Worm (Caenorhabditis elegans) whole organism, young adult: ENCODE results near the gene F59E12.9.

ENCODE experiments used
- B0261.1 ChIP-seq: sonication (generic microtip); optimal IDR thresholded peaks from 2 replicates; lab custom pipeline; 2016; ENCODE audit warnings: mild to moderate bottlenecking, missing genetic modification characterization, moderate library complexity, missing compliant biosample characterization
- C17E4.6 ChIP-seq: fragments of 200-800 bp; sonication (Bioruptor generic); IDR thresholded peaks from 2 replicates; pipeline ENCODE4 v1.3.6; 2022; ENCODE audit warnings: missing genetic modification reagents, missing genetic modification characterization, missing compliant biosample characterization
- F39B2.1 ChIP-seq: fragments of 200-800 bp; sonication (Bioruptor generic); IDR thresholded peaks from 2 replicates; pipeline ENCODE4 v1.3.6; 2022; ENCODE audit warnings: missing genetic modification reagents, missing genetic modification characterization, missing compliant biosample characterization
- F49E8.2 ChIP-seq: sonication (generic microtip); optimal IDR thresholded peaks from 3 replicates; lab custom pipeline; 2017; ENCODE audit warnings: missing genetic modification characterization, mild to moderate bottlenecking, missing compliant biosample characterization, antibody characterized with exemption, moderate library complexity; ENCODE audit not compliant: insufficient read depth
- F55B11.4 ChIP-seq: sonication (generic microtip); optimal IDR thresholded peaks from 2 replicates; lab custom pipeline; 2016; ENCODE audit warnings: missing compliant biosample characterization, missing genetic modification characterization, borderline replicate concordance; ENCODE audit not compliant: insufficient read depth
- F57C9.4 ChIP-seq: sonication (generic microtip); optimal IDR thresholded peaks from 2 replicates; lab custom pipeline; 2017; ENCODE audit warnings: mild to moderate bottlenecking, missing genetic modification characterization, missing compliant biosample characterization
- K11D2.4 ChIP-seq: fragments of 200-800 bp; sonication (Bioruptor generic); IDR thresholded peaks from 2 replicates; pipeline ENCODE4 v1.3.6; 2022; ENCODE audit warnings: missing genetic modification reagents, missing genetic modification characterization, missing compliant biosample characterization
- K12H6.12 ChIP-seq: fragments of 200-800 bp; sonication (Bioruptor generic); optimal IDR thresholded peaks from 2 replicates; lab custom pipeline; 2018; ENCODE audit warnings: mild to moderate bottlenecking, missing genetic modification characterization, missing compliant biosample characterization
- T26A5.8 ChIP-seq: sonication (generic microtip); optimal IDR thresholded peaks from 2 replicates; lab custom pipeline; 2016; ENCODE audit warnings: missing genetic modification characterization, missing compliant biosample characterization
- Y53F4B.3 ChIP-seq: fragments of 200-800 bp; sonication (Bioruptor generic); IDR thresholded peaks from 2 replicates; pipeline ENCODE4 v1.3.6; 2022; ENCODE audit warnings: missing genetic modification reagents, missing genetic modification characterization, missing compliant biosample characterization
- Y56A3A.18 ChIP-seq: fragments of 200-800 bp; sonication (Bioruptor generic); IDR thresholded peaks from 2 replicates; pipeline ENCODE4 v1.3.6; 2022; ENCODE audit warnings: missing genetic modification reagents, missing genetic modification characterization, missing compliant biosample characterization
- ZK185.1 ChIP-seq: sonication (generic microtip); optimal IDR thresholded peaks from 2 replicates; lab custom pipeline; 2016; ENCODE audit warnings: mild to moderate bottlenecking, missing genetic modification characterization, missing compliant biosample characterization; ENCODE audit not compliant: poor library complexity, severe bottlenecking
- aptf-2 ChIP-seq: fragments of 200-800 bp; sonication (Bioruptor generic); conservative IDR thresholded peaks from 2 replicates; pipeline ENCODE4 v1.3.6; 2022; ENCODE audit warnings: missing genetic modification reagents, missing genetic modification characterization, missing compliant biosample characterization
- attf-3 ChIP-seq: fragments of 200-800 bp; sonication (Bioruptor generic); conservative IDR thresholded peaks from 2 replicates; pipeline ENCODE4 v1.3.6; 2022; ENCODE audit warnings: missing genetic modification reagents, missing genetic modification characterization, missing compliant biosample characterization
- attf-6 ChIP-seq: fragments of 200-800 bp; sonication (Bioruptor generic); IDR thresholded peaks from 2 replicates; pipeline ENCODE4 v1.3.6; 2022; ENCODE audit warnings: missing genetic modification reagents, missing genetic modification characterization, missing compliant biosample characterization
- cebp-2 ChIP-seq: fragments of 200-800 bp; sonication (Bioruptor generic); IDR thresholded peaks from 2 replicates; pipeline ENCODE4 v1.3.6; 2022; ENCODE audit warnings: missing genetic modification characterization, missing compliant biosample characterization
- ceh-58 ChIP-seq: fragments of 200-800 bp; sonication (Bioruptor generic); IDR thresholded peaks from 2 replicates; pipeline ENCODE4 v1.3.6; 2022; ENCODE audit warnings: missing genetic modification characterization, missing compliant biosample characterization
- chd-7 ChIP-seq: sonication (generic microtip); optimal IDR thresholded peaks from 2 replicates; lab custom pipeline; 2016; ENCODE audit warnings: mild to moderate bottlenecking, missing genetic modification characterization, moderate library complexity, missing compliant biosample characterization
- die-1 ChIP-seq: sonication (generic microtip); optimal IDR thresholded peaks from 2 replicates; lab custom pipeline; 2016; ENCODE audit warnings: missing genotype, mild to moderate bottlenecking, missing genetic modification characterization, missing compliant biosample characterization
- efl-1 ChIP-seq: fragments of 150-350 bp; optimal IDR thresholded peaks from 2 replicates; lab custom pipeline; 2014; ENCODE audit warnings: missing biosample characterization, missing genetic modification reagents, missing genetic modification characterization
- egl-18 ChIP-seq: fragments of 200-800 bp; sonication (Bioruptor generic); IDR thresholded peaks from 2 replicates; pipeline ENCODE4 v1.3.6; 2022; ENCODE audit warnings: missing genetic modification reagents, missing genetic modification characterization, missing compliant biosample characterization
- ekl-4 ChIP-seq: fragments of 200-800 bp; sonication (Bioruptor generic); IDR thresholded peaks from 2 replicates; pipeline ENCODE4 v1.3.6; 2022; ENCODE audit warnings: missing genetic modification reagents, missing genetic modification characterization, missing compliant biosample characterization
- fkh-3 ChIP-seq: sonication (generic microtip); optimal IDR thresholded peaks from 2 replicates; lab custom pipeline; 2016; ENCODE audit warnings: mild to moderate bottlenecking, missing genetic modification characterization, missing compliant biosample characterization
- gei-17 ChIP-seq: fragments of 200-800 bp; sonication (Bioruptor generic); optimal IDR thresholded peaks from 2 replicates; lab custom pipeline; 2018; ENCODE audit warnings: mild to moderate bottlenecking, missing genetic modification characterization, missing compliant biosample characterization
- hlh-12 ChIP-seq: sonication (generic microtip); optimal IDR thresholded peaks from 2 replicates; lab custom pipeline; 2016; ENCODE audit warnings: missing genetic modification characterization, missing compliant biosample characterization
- hmg-1.2 ChIP-seq: fragments of 200-800 bp; sonication (Bioruptor generic); IDR thresholded peaks from 2 replicates; pipeline ENCODE4 v1.3.6; 2022; ENCODE audit warnings: missing genetic modification reagents, missing genetic modification characterization, missing compliant biosample characterization
- lin-40 ChIP-seq: sonication (generic microtip); optimal IDR thresholded peaks from 2 replicates; lab custom pipeline; 2016; ENCODE audit warnings: missing genetic modification characterization, mild to moderate bottlenecking, missing compliant biosample characterization, missing genotype, missing genetic modification reagents
- lsl-1 ChIP-seq: fragments of 200-800 bp; sonication (Bioruptor generic); optimal IDR thresholded peaks from 2 replicates; lab custom pipeline; 2018; ENCODE audit warnings: mild to moderate bottlenecking, missing genetic modification characterization, moderate library complexity, missing compliant biosample characterization
- lsy-27 ChIP-seq: sonication (generic microtip); optimal IDR thresholded peaks from 2 replicates; lab custom pipeline; 2017; ENCODE audit warnings: missing genetic modification characterization, mild to moderate bottlenecking, missing compliant biosample characterization, antibody characterized with exemption, missing genotype, borderline replicate concordance; ENCODE audit not compliant: insufficient read depth
- madf-6 ChIP-seq: fragments of 200-800 bp; sonication (Bioruptor generic); IDR thresholded peaks from 2 replicates; pipeline ENCODE4 v1.3.6; 2022; ENCODE audit warnings: missing genetic modification reagents, missing genetic modification characterization, missing compliant biosample characterization
- mxl-1 ChIP-seq: sonication (generic microtip); optimal IDR thresholded peaks from 2 replicates; lab custom pipeline; 2016; ENCODE audit warnings: missing genetic modification characterization, missing compliant biosample characterization
- nfya-1 ChIP-seq: sonication (generic microtip); optimal IDR thresholded peaks from 2 replicates; lab custom pipeline; 2017; ENCODE audit warnings: antibody characterized with exemption, missing compliant biosample characterization, missing genetic modification characterization, borderline replicate concordance; ENCODE audit not compliant: insufficient read depth
- nfya-2 ChIP-seq: fragments of 200-800 bp; sonication (Bioruptor generic); IDR thresholded peaks from 2 replicates; pipeline ENCODE4 v1.3.6; 2022; ENCODE audit warnings: missing genetic modification reagents, missing genetic modification characterization, missing compliant biosample characterization
- nhr-27 ChIP-seq: fragments of 200-800 bp; sonication (Bioruptor generic); optimal IDR thresholded peaks from 2 replicates; lab custom pipeline; 2018; ENCODE audit warnings: mild to moderate bottlenecking, missing genetic modification characterization, moderate library complexity, missing compliant biosample characterization
- pha-4 ChIP-seq: fragments of 150-350 bp; sonication (generic microtip); optimal IDR thresholded peaks from 2 replicates; lab custom pipeline; 2014; ENCODE audit warnings: missing biosample characterization, missing genetic modification reagents, missing genetic modification characterization
- rpc-1 ChIP-seq, 2 experiments: fragments of 150-350 bp in 1 of 2; sonication (generic microtip) in 1 of 2; optimal IDR thresholded peaks; 2 replicates each; lab custom pipeline; 2014 to 2018; ENCODE audit warnings: missing biosample characterization in 1 of 2, missing genetic modification characterization in 1 of 2, missing genetic modification reagents in 1 of 2, missing genotype in 1 of 2
- sdz-38 ChIP-seq: sonication (generic microtip); optimal IDR thresholded peaks from 2 replicates; lab custom pipeline; 2016; ENCODE audit warnings: missing genotype, missing genetic modification characterization, missing compliant biosample characterization
- snpc-1.3 ChIP-seq: sonication (generic microtip); optimal IDR thresholded peaks from 2 replicates; lab custom pipeline; 2017; ENCODE audit warnings: missing genetic modification characterization, mild to moderate bottlenecking, missing compliant biosample characterization, antibody characterized with exemption, moderate library complexity, missing genotype, missing genetic modification reagents; ENCODE audit not compliant: insufficient read depth
- snpc-3.4 ChIP-seq: sonication (generic microtip); optimal IDR thresholded peaks from 2 replicates; lab custom pipeline; 2017; ENCODE audit warnings: missing genetic modification characterization, mild to moderate bottlenecking, missing compliant biosample characterization, antibody characterized with exemption, moderate library complexity, missing genotype, missing genetic modification reagents
- unc-62 ChIP-seq: fragments of 150-350 bp; optimal IDR thresholded peaks from 2 replicates; lab custom pipeline; 2014; ENCODE audit warnings: missing biosample characterization, missing genetic modification reagents, missing genetic modification characterization
- xnd-1 ChIP-seq: sonication (generic microtip); optimal IDR thresholded peaks from 2 replicates; lab custom pipeline; 2016; ENCODE audit warnings: missing genotype, missing genetic modification reagents, missing genetic modification characterization, missing compliant biosample characterization
- zim-3 ChIP-seq: sonication (generic microtip); optimal IDR thresholded peaks from 2 replicates; lab custom pipeline; 2017; ENCODE audit warnings: mild to moderate bottlenecking, missing genetic modification characterization, moderate library complexity, missing compliant biosample characterization
- ztf-18 ChIP-seq: sonication (generic microtip); optimal IDR thresholded peaks from 2 replicates; lab custom pipeline; 2016; ENCODE audit warnings: missing genotype, mild to moderate bottlenecking, missing genetic modification characterization, missing compliant biosample characterization
- ztf-28 ChIP-seq: fragments of 200-800 bp; sonication (Bioruptor generic); IDR thresholded peaks from 2 replicates; pipeline ENCODE4 v1.3.6; 2022; ENCODE audit warnings: missing genetic modification reagents, missing genetic modification characterization, missing compliant biosample characterization
- ztf-3 ChIP-seq: fragments of 200-800 bp; sonication (Bioruptor generic); optimal IDR thresholded peaks from 2 replicates; lab custom pipeline; 2018; ENCODE audit warnings: mild to moderate bottlenecking, missing genetic modification characterization, missing compliant biosample characterization

F59E12.9 gene

ce11 chrII:5660736-5661734 is 14.2 kb upstream of the F59E12.9 start, which contains the start of the genes ift-43 and mdt-26 (continued):
- TF ChIP-seq unc-62 (GFP tag; lab: Kevin White, UChicago) (no peak), ztf-3 (GFP tag; lab: Kevin White, UChicago) (no peak), die-1 (tag; lab: Kevin White, UChicago) (no peak), nhr-27 (tag; lab: Kevin White, UChicago) (no peak), fkh-3 (tag; lab: Kevin White, UChicago) (no peak), xnd-1 (no peak), rpc-1 (optimal IDR thresholded peaks at IDR 0.05; lab: Kevin White, UChicago) (peak; percentile 6), rpc-1 (tag; optimal IDR thresholded peaks at IDR 0.05; lab: Kevin White, UChicago) (no peak), lsy-27 (tag; lab: Kevin White, UChicago) (peak; percentile 41), F39B2.1 (no peak), T26A5.8 (tag; lab: Kevin White, UChicago) (no peak), ztf-28 (GFP tag; lab: Robert Waterston, UW) (peak; percentile 88), C17E4.6 (GFP tag; lab: Robert Waterston, UW) (peak; percentile 53; the same call in 1 of the 2 replicates), pha-4 (no peak), ZK185.1 (tag; lab: Kevin White, UChicago) (peak; percentile 57), cebp-2 (GFP tag; lab: Robert Waterston, UW) (0 out of 2 replicates have a peak, but pooled peaks have one; percentile 40), Y56A3A.18 (no peak), ztf-18 (peak; percentile 25), sdz-38 (tag; lab: Kevin White, UChicago) (peak; percentile 16), chd-7 (peak; percentile 73), nfya-2 (GFP tag; lab: Robert Waterston, UW) (peak; percentile 100), ekl-4 (GFP tag; lab: Robert Waterston, UW) (peak; percentile 83), K11D2.4 (GFP tag; lab: Robert Waterston, UW) (peak; percentile 91), snpc-1.3 (tag; lab: Kevin White, UChicago) (peak; percentile 53), nfya-1 (tag; lab: Kevin White, UChicago) (no peak), attf-6 (GFP tag; lab: Robert Waterston, UW) (no peak), egl-18 (peak; percentile 86; the same call in 1 of the 2 replicates), F49E8.2 (tag; lab: Kevin White, UChicago) (no peak), madf-6 (GFP tag; lab: Robert Waterston, UW) (peak; percentile 62), gei-17 (GFP tag; lab: Kevin White, UChicago) (peak; percentile 56), mxl-1 (no peak), ceh-58 (GFP tag; lab: Robert Waterston, UW) (no peak), K12H6.12 (tag; lab: Kevin White, UChicago) (no peak), zim-3 (peak; percentile 72), lin-40 (tag; lab: Kevin White, UChicago) (peak; percentile 87), attf-3 (no peak), hmg-1.2 (peak; percentile 56), hlh-12 (no peak), snpc-3.4 (tag; lab: Kevin White, UChicago) (no peak), F55B11.4 (no peak), B0261.1 (tag; lab: Kevin White, UChicago) (no peak), lsl-1 (GFP tag; lab: Kevin White, UChicago) (peak; percentile 64), efl-1 (GFP tag; lab: Kevin White, UChicago) (peak; percentile 44), Y53F4B.3 (GFP tag; lab: Robert Waterston, UW) (0 out of 2 replicates have a peak, but pooled peaks have one; percentile 37), F57C9.4 (peak; percentile 37), aptf-2 (GFP tag; lab: Robert Waterston, UW) (no peak)
